Worm (Caenorhabditis elegans): ENCODE data around the gene wee-1.3.
A peak's percentile ranks its signal among the peaks of the same experiment; 100 is the strongest.

Gene wee-1.3

ce11 chrII:9668959-9669358 lies 47.3 kb downstream of the wee-1.3 start, which contains the start of gene taf-8:
TSS of gene taf-8 (plus strand) at chrII:9669318.
- TF ChIP-seq snpc-4 (tag; optimal IDR thresholded peaks at IDR 0.05) = no peak
- TF ChIP-seq mls-2 (tag; optimal IDR thresholded peaks at IDR 0.05) = no peak
- TF ChIP-seq pha-4 (tag; optimal IDR thresholded peaks at IDR 0.05) = peak; percentile 31
- no peak for TF ChIP-seq drap-1 (GFP tag; optimal IDR thresholded peaks at IDR 0.05)
- no peak for TF ChIP-seq ztf-11 (tag; optimal IDR thresholded peaks at IDR 0.05)
- peak; percentile 69 for TF ChIP-seq ces-1 (GFP tag; optimal IDR thresholded peaks at IDR 0.05)
- TF ChIP-seq bed-3 (GFP tag; optimal IDR thresholded peaks at IDR 0.05) = no peak
- no peak for TF ChIP-seq hlh-1 (tag; optimal IDR thresholded peaks at IDR 0.05)
- peak; percentile 53 for TF ChIP-seq lsy-2 (tag; optimal IDR thresholded peaks at IDR 0.05)

ce11 chrII:9667382-9667781 lies 48.9 kb downstream of the wee-1.3 start, which contains the start of gene ZK1320.11:
TSS of gene ZK1320.11 (plus strand) at chrII:9667624.
- no peak for TF ChIP-seq tbx-8 (GFP tag; optimal IDR thresholded peaks at IDR 0.05)
- TF ChIP-seq mep-1 (tag; optimal IDR thresholded peaks at IDR 0.05) = no peak
- TF ChIP-seq ces-1 (GFP tag; optimal IDR thresholded peaks at IDR 0.05) = peak; percentile 55

ce11 chrII:9665577-9665976 lies 50.7 kb downstream of the wee-1.3 start, which contains the start of gene ZK1320.5:
TSS of gene ZK1320.5 (minus strand) at chrII:9665677.
- TF ChIP-seq nhr-237 (tag; optimal IDR thresholded peaks at IDR 0.05) = no peak
- TF ChIP-seq sem-2 (GFP tag; optimal IDR thresholded peaks at IDR 0.05) = no peak
- no peak for TF ChIP-seq lin-32 (GFP tag; optimal IDR thresholded peaks at IDR 0.05)
- TF ChIP-seq unc-120 (tag; optimal IDR thresholded peaks at IDR 0.05; ENCODE audit: poor library complexity, severe bottlenecking) = no peak
- no peak for TF ChIP-seq sptf-1 (tag; optimal IDR thresholded peaks at IDR 0.05)
- no peak for TF ChIP-seq unc-62 (GFP tag; optimal IDR thresholded peaks at IDR 0.05)
- no peak for TF ChIP-seq ztf-11 (tag; optimal IDR thresholded peaks at IDR 0.05)

Measured in whole organism, mixed stage, embryonic.